Worm (Caenorhabditis elegans) whole organism, young adult: ENCODE measurements around the gene aptf-2.

Experiments
- T07F8.4 ChIP-seq: sonication (generic microtip); optimal IDR thresholded peaks from 2 replicates; lab custom pipeline; 2016; ENCODE audit warnings: mild to moderate bottlenecking, missing genetic modification characterization, moderate library complexity, missing compliant biosample characterization
- lin-40 ChIP-seq: sonication (generic microtip); optimal IDR thresholded peaks from 2 replicates; lab custom pipeline; 2016; ENCODE audit warnings: missing genetic modification characterization, mild to moderate bottlenecking, missing compliant biosample characterization, missing genotype, missing genetic modification reagents

- TF ChIP-seq T07F8.4 (tag; lab: Kevin White, UChicago) (no peak), lin-40 (no peak)
Observed at ce11 chrIV:13364869-13365268, 51.0 kb downstream of the aptf-2 start, which contains the start of gene srsx-25.
